Worm (Caenorhabditis elegans): ENCODE data around the gene W03G11.4.

Gene W03G11.4

ce11 chrX:12121285-12121684, 28.3 kb upstream of the W03G11.4 start, which contains the start of gene lgc-17:
TSS of gene lgc-17 (plus strand) at chrX:12121585.
- TF ChIP-seq lin-11 (tag; optimal IDR thresholded peaks at IDR 0.05) = no peak
- no peak for TF ChIP-seq ceh-22 (tag; optimal IDR thresholded peaks at IDR 0.05)
- no peak for TF ChIP-seq syd-9 (tag; optimal IDR thresholded peaks at IDR 0.05)
- TF ChIP-seq odd-2 (tag; optimal IDR thresholded peaks at IDR 0.05) = no peak
- no peak for TF ChIP-seq sox-4 (tag; optimal IDR thresholded peaks at IDR 0.05)
- no peak for TF ChIP-seq pha-2 (tag; optimal IDR thresholded peaks at IDR 0.05)
- no peak for TF ChIP-seq F13H6.1 (tag; optimal IDR thresholded peaks at IDR 0.05)
- TF ChIP-seq nhr-232 (tag; optimal IDR thresholded peaks at IDR 0.05) = no peak
- no peak for TF ChIP-seq zip-5 (tag; optimal IDR thresholded peaks at IDR 0.05)
- TF ChIP-seq ceh-24 (tag; optimal IDR thresholded peaks at IDR 0.05) = no peak
- TF ChIP-seq ttx-3 (tag; optimal IDR thresholded peaks at IDR 0.05) = no peak
- TF ChIP-seq ref-2 (tag; optimal IDR thresholded peaks at IDR 0.05) = no peak
- TF ChIP-seq lim-6 (tag; optimal IDR thresholded peaks at IDR 0.05) = no peak
- no peak for TF ChIP-seq fkh-6 (tag; optimal IDR thresholded peaks at IDR 0.05)
- no peak for TF ChIP-seq C38D4.7 (GFP tag; optimal IDR thresholded peaks at IDR 0.05)
- TF ChIP-seq ceh-30 (tag; optimal IDR thresholded peaks at IDR 0.05) = no peak
- no peak for TF ChIP-seq hlh-30 (tag; optimal IDR thresholded peaks at IDR 0.05; ENCODE audit: insufficient read depth)
- TF ChIP-seq ets-4 (tag; optimal IDR thresholded peaks at IDR 0.05) = no peak

- TF ChIP-seq ceh-31 (tag; optimal IDR thresholded peaks at IDR 0.05) = no peak
- no peak for TF ChIP-seq pat-9 (tag; optimal IDR thresholded peaks at IDR 0.05)
- no peak for TF ChIP-seq F13H6.1 (tag; optimal IDR thresholded peaks at IDR 0.05)
- TF ChIP-seq unc-55 (GFP tag; optimal IDR thresholded peaks at IDR 0.05) = no peak
- no peak for TF ChIP-seq nfya-1 (tag; optimal IDR thresholded peaks at IDR 0.05)
- no peak for TF ChIP-seq ceh-6 (GFP tag; optimal IDR thresholded peaks at IDR 0.05)
- TF ChIP-seq ceh-22 (tag; optimal IDR thresholded peaks at IDR 0.05) = no peak
These were observed 25.4 kb upstream of the W03G11.4 start, which contains the start of gene lgc-16 for ce11 chrX:12118340-12118739. TSS of gene lgc-16 (plus strand) at chrX:12118640.

ce11 chrX:12114024-12114423, 21.1 kb upstream of the W03G11.4 start, which contains the start of gene lgc-15:
TSS of gene lgc-15 (plus strand) at chrX:12114324.
- TF ChIP-seq pax-1 (tag; optimal IDR thresholded peaks at IDR 0.05) = no peak
- TF ChIP-seq K09A11.1 (tag; optimal IDR thresholded peaks at IDR 0.05; ENCODE audit: insufficient read depth) = no peak

- TF ChIP-seq ets-4 (tag; optimal IDR thresholded peaks at IDR 0.05) (no peak), elt-2 (tag; optimal IDR thresholded peaks at IDR 0.05) (no peak), pha-2 (tag; optimal IDR thresholded peaks at IDR 0.05) (no peak), nhr-232 (tag; optimal IDR thresholded peaks at IDR 0.05) (no peak), Y22D7AL.16 (tag; optimal IDR thresholded peaks at IDR 0.05) (no peak), C38D4.7 (GFP tag; optimal IDR thresholded peaks at IDR 0.05) (no peak), hlh-15 (tag; optimal IDR thresholded peaks at IDR 0.05) (no peak), ceh-14 (tag; optimal IDR thresholded peaks at IDR 0.05) (no peak), tbx-2 (tag; optimal IDR thresholded peaks at IDR 0.05) (no peak), sdc-2 (tag; optimal IDR thresholded peaks at IDR 0.05) (no peak), pax-1 (tag; optimal IDR thresholded peaks at IDR 0.05) (no peak)
These were observed 18.3 kb upstream of the W03G11.4 start, which contains the start of gene lgc-14 for ce11 chrX:12111213-12111612. TSS of gene lgc-14 (plus strand) at chrX:12111513.

- TF ChIP-seq tbx-2 (tag; optimal IDR thresholded peaks at IDR 0.05) (no peak), Y22D7AL.16 (tag; optimal IDR thresholded peaks at IDR 0.05) (no peak), unc-55 (GFP tag; optimal IDR thresholded peaks at IDR 0.05) (no peak), sox-4 (tag; optimal IDR thresholded peaks at IDR 0.05) (no peak), dmd-4 (tag; optimal IDR thresholded peaks at IDR 0.05; ENCODE audit: borderline replicate concordance) (no peak), rnt-1 (tag; optimal IDR thresholded peaks at IDR 0.05) (no peak), ceh-24 (tag; optimal IDR thresholded peaks at IDR 0.05) (no peak), nfya-1 (tag; optimal IDR thresholded peaks at IDR 0.05) (no peak), pros-1 (tag; optimal IDR thresholded peaks at IDR 0.05) (no peak), tbx-7 (tag; optimal IDR thresholded peaks at IDR 0.05) (no peak), hlh-15 (tag; optimal IDR thresholded peaks at IDR 0.05) (no peak), ceh-9 (tag; optimal IDR thresholded peaks at IDR 0.05) (no peak), dve-1 (tag; optimal IDR thresholded peaks at IDR 0.05) (no peak), pax-1 (tag; optimal IDR thresholded peaks at IDR 0.05) (no peak), npax-4 (tag; optimal IDR thresholded peaks at IDR 0.05) (no peak), fax-1 (tag; optimal IDR thresholded peaks at IDR 0.05) (no peak), ceh-45 (GFP tag; IDR thresholded peaks at IDR 0.05) (no peak), ref-2 (tag; optimal IDR thresholded peaks at IDR 0.05) (no peak)
These were observed 15.7 kb upstream of the W03G11.4 start, which contains the start of the genes W03G11.2 and lgc-13 for ce11 chrX:12108517-12109216. TSS of gene W03G11.2 (minus strand) at chrX:12108617. TSS of gene lgc-13 (plus strand) at chrX:12109166.

Data from whole organism, late embryonic.